Worm (Caenorhabditis elegans) whole organism, midembryonic: ENCODE measurements around the gene ida-1.

Experiments used
- T22C8.4 ChIP-seq: fragments of 200-800 bp; sonication (Bioruptor generic); IDR thresholded peaks from 2 replicates; pipeline ENCODE4 v1.3.6; 2022; ENCODE audit warnings: missing genetic modification characterization, missing compliant biosample characterization
- flt-1 ChIP-seq: fragments of 200-800 bp; sonication (Bioruptor generic); IDR thresholded peaks from 2 replicates; pipeline ENCODE4 v1.3.6; 2022; ENCODE audit warnings: missing genetic modification characterization, missing compliant biosample characterization
- klf-2 ChIP-seq: fragments of 200-800 bp; sonication (Bioruptor generic); conservative IDR thresholded peaks from 2 replicates; pipeline ENCODE4 v1.3.6; 2022; ENCODE audit warnings: missing genetic modification reagents, missing genetic modification characterization, missing compliant biosample characterization
- med-1 ChIP-seq: sonication (generic microtip); optimal IDR thresholded peaks from 2 replicates; lab custom pipeline; 2017; ENCODE audit warnings: missing genetic modification characterization, mild to moderate bottlenecking, missing compliant biosample characterization, antibody characterized with exemption, missing genetic modification reagents; ENCODE audit not compliant: insufficient read depth
- tab-1 ChIP-seq: fragments of 200-800 bp; sonication (Bioruptor generic); IDR thresholded peaks from 2 replicates; pipeline ENCODE4 v1.3.6; 2022; ENCODE audit warnings: missing genetic modification characterization, missing compliant biosample characterization
- ztf-23 ChIP-seq: fragments of 200-800 bp; sonication (Bioruptor generic); IDR thresholded peaks from 2 replicates; pipeline ENCODE4 v1.3.6; 2022; ENCODE audit warnings: missing genetic modification reagents, missing genetic modification characterization, missing compliant biosample characterization
- ztf-29 ChIP-seq: fragments of 200-800 bp; sonication (Bioruptor generic); IDR thresholded peaks from 2 replicates; pipeline ENCODE4 v1.3.6; 2022; ENCODE audit warnings: missing genetic modification reagents, missing genetic modification characterization, missing compliant biosample characterization

DNA sequence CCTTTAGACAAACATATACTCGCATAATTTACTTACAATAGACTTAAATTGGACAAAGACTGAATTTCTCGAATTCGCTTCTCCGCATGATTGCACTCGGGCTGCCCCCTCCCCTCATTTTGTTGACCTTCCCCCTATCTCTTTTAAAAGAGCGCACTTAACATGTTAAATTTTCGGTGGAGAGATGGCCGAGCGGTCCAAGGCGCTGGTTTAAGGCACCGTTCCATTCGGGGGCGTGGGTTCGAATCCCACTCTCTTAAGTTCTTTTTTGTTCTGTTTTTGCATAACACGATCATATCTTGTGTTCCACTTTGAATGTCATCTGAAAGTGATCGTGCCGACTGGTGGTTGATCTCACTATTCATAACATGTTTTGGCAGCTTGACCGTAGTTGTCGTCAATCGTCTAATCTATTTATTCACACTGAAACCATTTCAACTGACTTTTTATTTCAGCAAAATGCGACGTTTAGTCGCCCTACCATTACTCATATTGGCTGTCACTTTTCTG lies 14.4 kb downstream of the ida-1 start, which contains the start of gene cutl-23:
- TF ChIP-seq med-1 (GFP tag; lab: Kevin White, UChicago): no peak
- TF ChIP-seq flt-1 (GFP tag; lab: Robert Waterston, UW): peak; percentile 76
- TF ChIP-seq ztf-29 (GFP tag; lab: Robert Waterston, UW): 0 out of 2 replicates have a peak, but pooled peaks have one; percentile 42
- TF ChIP-seq T22C8.4: no peak
- peak; percentile 73; the same call in 1 of the 2 replicates for TF ChIP-seq ztf-23 (GFP tag; lab: Robert Waterston, UW)
- peak; percentile 80; the same call in 1 of the 2 replicates for TF ChIP-seq tab-1 (GFP tag; lab: Robert Waterston, UW)
- no peak; the same call in 1 of the 2 replicates for TF ChIP-seq klf-2 (GFP tag; lab: Robert Waterston, UW)
